Worm (Caenorhabditis elegans) whole organism, L4 larva: Measurements from ENCODE around the gene smgl-2.

Experiments
- daf-12 ChIP-seq: fragments of 150-350 bp; optimal IDR thresholded peaks from 2 replicates; lab custom pipeline; 2014; ENCODE audit warnings: missing biosample characterization, missing genetic modification reagents, missing genetic modification characterization
- lin-39 ChIP-seq: fragments of 150-350 bp; optimal IDR thresholded peaks from 2 replicates; lab custom pipeline; 2014; ENCODE audit warnings: missing biosample characterization, missing genetic modification reagents, missing genetic modification characterization
- nhr-11 ChIP-seq: fragments of 150-350 bp; optimal IDR thresholded peaks from 2 replicates; lab custom pipeline; 2014; ENCODE audit warnings: missing biosample characterization, missing genetic modification characterization
- nhr-76 ChIP-seq: fragments of 150-350 bp; optimal IDR thresholded peaks from 2 replicates; lab custom pipeline; 2014; ENCODE audit warnings: missing biosample characterization, missing genetic modification characterization

DNA sequence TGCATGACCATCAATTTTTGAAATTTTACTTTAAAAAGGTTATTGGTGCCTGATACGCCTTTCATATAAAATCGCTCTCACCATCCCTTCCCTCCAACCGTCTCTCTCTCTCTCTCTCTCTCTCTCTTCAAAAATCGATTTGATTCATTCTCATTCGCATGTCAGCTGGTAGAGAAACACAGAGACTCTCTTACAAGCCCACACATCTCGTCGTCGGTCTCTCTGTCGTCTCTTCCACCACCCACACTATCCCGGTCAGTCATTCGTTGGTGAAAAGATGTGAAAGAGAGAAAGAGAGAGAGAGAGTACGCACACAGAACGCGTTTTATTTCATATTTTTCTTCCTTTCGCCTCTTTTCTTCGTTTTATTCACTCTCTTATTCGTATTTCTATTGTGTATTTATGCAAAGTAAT lies 16.5 kb downstream of the smgl-2 start:
- TF ChIP-seq lin-39 (tag; lab: Kevin White, UChicago) (no peak), nhr-76 (tag; lab: Kevin White, UChicago) (no peak), daf-12 (tag; lab: Kevin White, UChicago) (no peak), nhr-11 (tag; lab: Kevin White, UChicago) (peak; percentile 83)
